Fruit fly (Drosophila melanogaster) whole organism, embryonic: Measurements from ENCODE around the gene CG15534.

Source experiments
- Antp ChIP-seq: fragments of 200-800 bp; sonication (Bioruptor generic); optimal IDR thresholded peaks from 3 replicates; lab custom pipeline; 2016; ENCODE audit warnings: missing biosample characterization, missing genetic modification characterization
- Atf-2 ChIP-seq: fragments of 200-800 bp; sonication (Bioruptor generic); optimal IDR thresholded peaks from 2 replicates; lab custom pipeline; 2016; ENCODE audit warnings: missing biosample characterization, missing genetic modification characterization
- B-H1 ChIP-seq: fragments of 200-800 bp; sonication (Bioruptor generic); IDR thresholded peaks from 3 replicates; pipeline ENCODE4 v1.3.6; 2022; ENCODE audit warnings: missing biosample characterization, missing genetic modification characterization
- CG10431 ChIP-seq: fragments of 200-800 bp; sonication (Bioruptor generic); optimal IDR thresholded peaks from 3 replicates; lab custom pipeline; 2018; ENCODE audit warnings: missing biosample characterization, mild to moderate bottlenecking, missing genetic modification characterization
- CG14441 ChIP-seq: fragments of 200-800 bp; sonication (Bioruptor generic); IDR thresholded peaks from 2 replicates; pipeline ENCODE4 v1.3.6; 2022; ENCODE audit warnings: missing biosample characterization, missing genetic modification characterization
- CG15479 ChIP-seq: fragments of 200-800 bp; sonication (Bioruptor generic); optimal IDR thresholded peaks from 3 replicates; lab custom pipeline; 2019; ENCODE audit warnings: missing biosample characterization, mild to moderate bottlenecking, missing genetic modification characterization, moderate library complexity
- CG15601 ChIP-seq: fragments of 200-800 bp; sonication (Bioruptor generic); optimal IDR thresholded peaks from 3 replicates; lab custom pipeline; 2019; ENCODE audit warnings: missing biosample characterization, mild to moderate bottlenecking, missing genetic modification characterization, moderate library complexity
- CG16815 ChIP-seq: fragments of 200-800 bp; sonication (Bioruptor generic); optimal IDR thresholded peaks from 3 replicates; lab custom pipeline; 2017; ENCODE audit warnings: missing biosample characterization, mild to moderate bottlenecking, missing genetic modification characterization
- CG1832 ChIP-seq: fragments of 200-800 bp; sonication (Bioruptor generic); optimal IDR thresholded peaks from 2 replicates; lab custom pipeline; 2017; ENCODE audit warnings: missing biosample characterization, mild to moderate bottlenecking, missing genetic modification characterization, inconsistent platforms
- CG2199 ChIP-seq: fragments of 200-800 bp; sonication (Bioruptor generic); IDR thresholded peaks from 3 replicates; pipeline ENCODE4 v1.3.6; 2022; ENCODE audit warnings: missing biosample characterization, missing genetic modification characterization
- CG2678 ChIP-seq: fragments of 200-800 bp; sonication (Bioruptor generic); optimal IDR thresholded peaks from 3 replicates; lab custom pipeline; 2019; ENCODE audit warnings: missing biosample characterization, mild to moderate bottlenecking, missing genetic modification characterization, moderate library complexity
- CG2875 ChIP-seq: fragments of 200-800 bp; sonication (Bioruptor generic); optimal IDR thresholded peaks from 2 replicates; lab custom pipeline; 2017; ENCODE audit warnings: missing biosample characterization, mild to moderate bottlenecking, missing genetic modification characterization, missing genetic modification reagents
- CG31441 ChIP-seq: fragments of 200-800 bp; sonication (Bioruptor generic); IDR thresholded peaks from 2 replicates; pipeline ENCODE4 v1.3.6; 2022; ENCODE audit warnings: missing biosample characterization, missing genetic modification characterization
- CG33213 ChIP-seq: fragments of 200-800 bp; sonication (Bioruptor generic); optimal IDR thresholded peaks from 3 replicates; lab custom pipeline; 2016; ENCODE audit warnings: missing biosample characterization, missing genetic modification characterization
- CG34376 ChIP-seq: fragments of 200-800 bp; sonication (Bioruptor generic); optimal IDR thresholded peaks from 2 replicates; lab custom pipeline; 2018; ENCODE audit warnings: missing biosample characterization, mild to moderate bottlenecking, missing genetic modification characterization
- CG5245 ChIP-seq: fragments of 200-800 bp; sonication (Bioruptor generic); optimal IDR thresholded peaks from 3 replicates; lab custom pipeline; 2016; ENCODE audit warnings: missing biosample characterization, missing genetic modification characterization
- CG7556 ChIP-seq: fragments of 200-800 bp; sonication (Bioruptor generic); optimal IDR thresholded peaks from 2 replicates; lab custom pipeline; 2017; ENCODE audit warnings: missing biosample characterization, mild to moderate bottlenecking, missing genetic modification characterization
- CG7987 ChIP-seq: fragments of 200-800 bp; sonication (Bioruptor generic); optimal IDR thresholded peaks from 2 replicates; lab custom pipeline; 2018; ENCODE audit warnings: missing biosample characterization, mild to moderate bottlenecking, missing genetic modification characterization, moderate library complexity
- CG9609 ChIP-seq: fragments of 200-800 bp; sonication (Bioruptor generic); optimal IDR thresholded peaks from 3 replicates; lab custom pipeline; 2016; ENCODE audit warnings: missing biosample characterization, missing genetic modification characterization
- CG9727 ChIP-seq: fragments of 200-800 bp; sonication (Bioruptor generic); optimal IDR thresholded peaks from 3 replicates; lab custom pipeline; 2017; ENCODE audit warnings: missing biosample characterization, mild to moderate bottlenecking, missing genetic modification characterization
- D19B ChIP-seq: fragments of 200-800 bp; sonication (Bioruptor generic); optimal IDR thresholded peaks from 2 replicates; lab custom pipeline; 2017; ENCODE audit warnings: missing biosample characterization, mild to moderate bottlenecking, missing genetic modification characterization
- Dek ChIP-seq: fragments of 200-800 bp; sonication (Bioruptor generic); optimal IDR thresholded peaks from 3 replicates; lab custom pipeline; 2019; ENCODE audit warnings: missing biosample characterization, mild to moderate bottlenecking, missing genetic modification characterization, moderate library complexity
- Dip2 ChIP-seq: fragments of 200-800 bp; sonication (Bioruptor generic); IDR thresholded peaks from 2 replicates; pipeline ENCODE4 v1.3.6; 2022; ENCODE audit warnings: missing biosample characterization, missing genetic modification characterization
- ERR ChIP-seq: fragments of 200-800 bp; sonication (Bioruptor generic); optimal IDR thresholded peaks from 2 replicates; lab custom pipeline; 2016; ENCODE audit warnings: missing biosample characterization, missing genetic modification characterization
- GATAe ChIP-seq: fragments of 200-800 bp; sonication (Bioruptor generic); conservative IDR thresholded peaks from 2 replicates; pipeline ENCODE4 v1.3.6; 2022; ENCODE audit warnings: missing biosample characterization, missing genetic modification characterization
- Gsc ChIP-seq: fragments of 200-800 bp; sonication (Bioruptor generic); IDR thresholded peaks from 2 replicates; pipeline ENCODE4 v1.3.6; 2022; ENCODE audit warnings: missing biosample characterization, missing genetic modification characterization
- Hmr ChIP-seq: fragments of 200-800 bp; sonication (Bioruptor generic); optimal IDR thresholded peaks from 3 replicates; lab custom pipeline; 2017; ENCODE audit warnings: mild to moderate bottlenecking, missing biosample characterization, missing genetic modification reagents, missing genetic modification characterization
- Hr3 ChIP-seq: fragments of 200-800 bp; sonication (Bioruptor generic); optimal IDR thresholded peaks from 3 replicates; lab custom pipeline; 2016; ENCODE audit warnings: missing biosample characterization, missing genetic modification characterization
- Hr39 ChIP-seq: fragments of >200 bp; optimal IDR thresholded peaks from 2 replicates; lab custom pipeline; 2017
- Mes4 ChIP-seq: fragments of 200-800 bp; sonication (Bioruptor generic); optimal IDR thresholded peaks from 2 replicates; lab custom pipeline; 2016; ENCODE audit warnings: missing biosample characterization, missing genetic modification characterization
- Oaz ChIP-seq: fragments of 200-800 bp; sonication (Bioruptor generic); IDR thresholded peaks from 2 replicates; pipeline ENCODE4 v1.3.6; 2022; ENCODE audit warnings: missing biosample characterization, missing genetic modification characterization
- Optix ChIP-seq: fragments of 200-800 bp; sonication (Bioruptor generic); IDR thresholded peaks from 3 replicates; pipeline ENCODE4 v1.3.6; 2022; ENCODE audit warnings: missing biosample characterization, missing genetic modification characterization
- TFAM ChIP-seq: fragments of 200-800 bp; sonication (Bioruptor generic); optimal IDR thresholded peaks from 2 replicates; lab custom pipeline; 2017; ENCODE audit warnings: missing biosample characterization, missing genetic modification characterization, inconsistent platforms
- aop ChIP-seq: fragments of 200-800 bp; sonication (Bioruptor generic); IDR thresholded peaks from 2 replicates; pipeline ENCODE4 v1.3.6; 2022; ENCODE audit warnings: missing biosample characterization, missing genetic modification characterization
- caup ChIP-seq: fragments of 200-800 bp; sonication (Bioruptor generic); optimal IDR thresholded peaks from 3 replicates; lab custom pipeline; 2017; ENCODE audit warnings: missing biosample characterization, mild to moderate bottlenecking, missing genetic modification characterization, moderate library complexity; ENCODE audit not compliant: severe bottlenecking
- da ChIP-seq: fragments of 200-800 bp; sonication (Bioruptor generic); optimal IDR thresholded peaks from 2 replicates; lab custom pipeline; 2016; ENCODE audit warnings: missing biosample characterization, missing genetic modification characterization
- dpn ChIP-seq, 2 experiments: fragments of 200-800 bp; sonication (Bioruptor generic); optimal IDR thresholded peaks; 3 replicates each; lab custom pipeline; 2016; ENCODE audit warnings: missing biosample characterization in 2 of 2, missing genetic modification characterization in 2 of 2
- en ChIP-seq: fragments of 200-800 bp; sonication (Bioruptor generic); optimal IDR thresholded peaks from 2 replicates; lab custom pipeline; 2016; ENCODE audit warnings: missing biosample characterization, missing genetic modification characterization
- fd96Cb ChIP-seq: fragments of 200-800 bp; sonication (Bioruptor generic); optimal IDR thresholded peaks from 2 replicates; lab custom pipeline; 2018; ENCODE audit warnings: missing biosample characterization, mild to moderate bottlenecking, missing genetic modification characterization, moderate library complexity
- fru ChIP-seq: fragments of >200 bp; optimal IDR thresholded peaks from 2 replicates; lab custom pipeline; 2017
- ftz-f1 ChIP-seq: fragments of 200-800 bp; sonication (Bioruptor generic); optimal IDR thresholded peaks from 2 replicates; lab custom pipeline; 2016; ENCODE audit warnings: missing biosample characterization, missing genetic modification characterization
- gem ChIP-seq: fragments of 200-800 bp; sonication (Bioruptor generic); optimal IDR thresholded peaks from 2 replicates; lab custom pipeline; 2019; ENCODE audit warnings: missing biosample characterization, mild to moderate bottlenecking, missing genetic modification characterization, moderate library complexity
- ham ChIP-seq: fragments of 200-800 bp; sonication (Bioruptor generic); IDR thresholded peaks from 2 replicates; pipeline ENCODE4 v1.3.6; 2022; ENCODE audit warnings: missing biosample characterization, missing genetic modification characterization
- ken ChIP-seq: fragments of 200-800 bp; sonication (Bioruptor generic); IDR thresholded peaks from 3 replicates; pipeline ENCODE4 v1.3.6; 2022; ENCODE audit warnings: missing biosample characterization, missing genetic modification characterization
- mirr ChIP-seq: fragments of 200-800 bp; sonication (Bioruptor generic); optimal IDR thresholded peaks from 3 replicates; lab custom pipeline; 2018; ENCODE audit warnings: missing biosample characterization, mild to moderate bottlenecking, missing genetic modification characterization
- peb ChIP-seq: fragments of 200-800 bp; sonication (Bioruptor generic); IDR thresholded peaks from 2 replicates; pipeline ENCODE4 v1.3.6; 2022; ENCODE audit warnings: missing biosample characterization, missing genetic modification characterization
- ranshi ChIP-seq: fragments of 200-800 bp; sonication (Bioruptor generic); IDR thresholded peaks from 2 replicates; pipeline ENCODE4 v1.3.6; 2022; ENCODE audit warnings: missing biosample characterization, missing genetic modification characterization
- sens-2 ChIP-seq: fragments of 200-800 bp; sonication (Bioruptor generic); IDR thresholded peaks from 2 replicates; pipeline ENCODE4 v1.3.6; 2022; ENCODE audit warnings: missing biosample characterization, missing genetic modification characterization
- seq ChIP-seq: fragments of 200-800 bp; sonication (Bioruptor generic); IDR thresholded peaks from 2 replicates; pipeline ENCODE4 v1.3.6; 2022; ENCODE audit warnings: missing biosample characterization, missing genetic modification characterization
- sr ChIP-seq: fragments of 200-800 bp; sonication (Bioruptor generic); IDR thresholded peaks from 3 replicates; pipeline ENCODE4 v1.3.6; 2022; ENCODE audit warnings: missing biosample characterization, missing genetic modification characterization
- usp ChIP-seq: fragments of >200 bp; optimal IDR thresholded peaks from 2 replicates; lab custom pipeline; 2017; ENCODE audit warnings: missing biosample characterization, missing genetic modification characterization
- vfl ChIP-seq: fragments of 200-800 bp; sonication (Bioruptor generic); optimal IDR thresholded peaks from 2 replicates; lab custom pipeline; 2016; ENCODE audit warnings: missing biosample characterization, missing genetic modification characterization
- z ChIP-seq: fragments of 200-800 bp; sonication (Bioruptor generic); IDR thresholded peaks from 3 replicates; pipeline ENCODE4 v1.3.6; 2022; ENCODE audit warnings: missing biosample characterization, missing genetic modification characterization
- zen ChIP-seq: fragments of 200-800 bp; sonication (Bioruptor generic); optimal IDR thresholded peaks from 3 replicates; lab custom pipeline; 2018; ENCODE audit warnings: missing biosample characterization, mild to moderate bottlenecking, missing genetic modification characterization, moderate library complexity

CG15534 gene

DNA sequence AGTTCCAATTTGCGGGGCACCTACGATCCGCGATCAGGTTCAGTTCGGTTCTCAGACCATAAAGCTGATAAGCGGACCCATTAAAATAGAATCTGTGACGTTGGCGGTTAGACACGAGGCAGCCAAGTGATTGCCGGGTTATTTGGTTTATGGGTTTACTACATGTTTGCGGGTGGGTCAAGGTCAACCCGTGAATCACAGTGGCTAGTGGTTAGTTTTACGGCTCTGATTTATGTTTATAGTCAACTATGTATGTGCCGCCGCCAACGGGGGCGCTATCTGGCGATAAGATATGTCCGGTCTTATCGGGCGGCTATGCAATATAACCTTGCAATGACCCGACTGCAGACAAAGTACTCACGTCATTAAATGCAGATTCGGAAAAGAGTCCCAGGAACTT is 17.6 kb downstream of the CG15534 start (continued):
- TF ChIP-seq CG34376 (peak; percentile 26), fru (lab: Kevin White, UChicago) (no peak), Hr39 (no peak), TFAM (no peak), gem (tag; lab: Kevin White, UChicago) (no peak), Atf-2 (GFP tag; lab: Kevin White, UChicago) (no peak), vfl (GFP tag; lab: Kevin White, UChicago) (no peak), Hmr (GFP tag; lab: Kevin White, UChicago) (no peak), CG5245 (GFP tag; lab: Kevin White, UChicago) (no peak), CG2199 (GFP tag; lab: Robert Waterston, UW) (no peak), B-H1 (GFP tag; lab: Robert Waterston, UW) (no peak), ken (GFP tag; lab: Robert Waterston, UW) (no peak), CG2875 (GFP tag; lab: Kevin White, UChicago) (no peak), ham (GFP tag; lab: Robert Waterston, UW) (no peak), da (no peak), CG2678 (tag; lab: Kevin White, UChicago) (no peak), CG10431 (no peak), usp (GFP tag; lab: Kevin White, UChicago) (no peak), fd96Cb (tag; lab: Kevin White, UChicago) (no peak), ERR (peak; percentile 48), Mes4 (GFP tag; lab: Kevin White, UChicago) (no peak), Antp (GFP tag; lab: Kevin White, UChicago) (no peak), seq (no peak), CG7987 (GFP tag; lab: Kevin White, UChicago) (peak; percentile 98), D19B (GFP tag; lab: Kevin White, UChicago) (no peak), CG14441 (no peak), CG15479 (GFP tag; lab: Kevin White, UChicago) (no peak), en (GFP tag; lab: Kevin White, UChicago) (no peak), peb (GFP tag; lab: Robert Waterston, UW) (no peak), mirr (GFP tag; lab: Kevin White, UChicago) (peak; percentile 78), zen (no peak), Dip2 (GFP tag; lab: Robert Waterston, UW) (no peak), CG15601 (tag; lab: Kevin White, UChicago) (no peak), GATAe (GFP tag; lab: Robert Waterston, UW) (peak; percentile 54; the same call in 1 of the 2 replicates), ftz-f1 (GFP tag; lab: Kevin White, UChicago) (peak; percentile 48), CG31441 (GFP tag; lab: Robert Waterston, UW) (no peak), dpn (GFP tag; optimal IDR thresholded peaks at IDR 0.05; lab: Kevin White, UChicago) (no peak), Dek (no peak), ranshi (GFP tag; lab: Robert Waterston, UW) (no peak), Gsc (GFP tag; lab: Robert Waterston, UW) (no peak), sens-2 (GFP tag; lab: Robert Waterston, UW) (peak; percentile 83), CG9727 (GFP tag; lab: Kevin White, UChicago) (no peak), aop (GFP tag; lab: Robert Waterston, UW) (no peak), sr (GFP tag; lab: Robert Waterston, UW) (no peak), CG33213 (GFP tag; lab: Kevin White, UChicago) (no peak), z (GFP tag; lab: Robert Waterston, UW) (no peak), Hr3 (GFP tag; lab: Kevin White, UChicago) (no peak), Oaz (GFP tag; lab: Robert Waterston, UW) (no peak), CG9609 (no peak), caup (GFP tag; lab: Kevin White, UChicago) (no peak), CG1832 (GFP tag; lab: Kevin White, UChicago) (no peak), CG16815 (GFP tag; lab: Kevin White, UChicago) (no peak), CG7556 (GFP tag; lab: Kevin White, UChicago) (no peak), Optix (GFP tag; lab: Robert Waterston, UW) (no peak)
